Worm (Caenorhabditis elegans) whole organism, midembryonic: Measurements from ENCODE around the gene ZK637.14.

Experiments
- T22C8.4 ChIP-seq: fragments of 200-800 bp; sonication (Bioruptor generic); IDR thresholded peaks from 2 replicates; pipeline ENCODE4 v1.3.6; 2022; ENCODE audit warnings: missing genetic modification characterization, missing compliant biosample characterization
- cog-1 ChIP-seq: sonication (generic microtip); optimal IDR thresholded peaks from 2 replicates; lab custom pipeline; 2016; ENCODE audit warnings: missing genetic modification characterization, missing compliant biosample characterization
- flt-1 ChIP-seq: fragments of 200-800 bp; sonication (Bioruptor generic); IDR thresholded peaks from 2 replicates; pipeline ENCODE4 v1.3.6; 2022; ENCODE audit warnings: missing genetic modification characterization, missing compliant biosample characterization
- klf-2 ChIP-seq: fragments of 200-800 bp; sonication (Bioruptor generic); conservative IDR thresholded peaks from 2 replicates; pipeline ENCODE4 v1.3.6; 2022; ENCODE audit warnings: missing genetic modification reagents, missing genetic modification characterization, missing compliant biosample characterization
- med-1 ChIP-seq: sonication (generic microtip); optimal IDR thresholded peaks from 2 replicates; lab custom pipeline; 2017; ENCODE audit warnings: missing genetic modification characterization, mild to moderate bottlenecking, missing compliant biosample characterization, antibody characterized with exemption, missing genetic modification reagents; ENCODE audit not compliant: insufficient read depth
- ref-1 ChIP-seq: fragments of 200-800 bp; sonication (Bioruptor generic); conservative IDR thresholded peaks from 2 replicates; pipeline ENCODE4 v1.3.6; 2022; ENCODE audit warnings: missing genetic modification reagents, missing genetic modification characterization, missing compliant biosample characterization
- tab-1 ChIP-seq: fragments of 200-800 bp; sonication (Bioruptor generic); IDR thresholded peaks from 2 replicates; pipeline ENCODE4 v1.3.6; 2022; ENCODE audit warnings: missing genetic modification characterization, missing compliant biosample characterization
- ztf-23 ChIP-seq: fragments of 200-800 bp; sonication (Bioruptor generic); IDR thresholded peaks from 2 replicates; pipeline ENCODE4 v1.3.6; 2022; ENCODE audit warnings: missing genetic modification reagents, missing genetic modification characterization, missing compliant biosample characterization
- ztf-29 ChIP-seq: fragments of 200-800 bp; sonication (Bioruptor generic); IDR thresholded peaks from 2 replicates; pipeline ENCODE4 v1.3.6; 2022; ENCODE audit warnings: missing genetic modification reagents, missing genetic modification characterization, missing compliant biosample characterization

ce11 chrIII:8894782-8895181, 5.8 kb upstream of the ZK637.14 start, which contains the start of gene asna-1:
- TF ChIP-seq ztf-23 (GFP tag; lab: Robert Waterston, UW), result no peak
- no peak for TF ChIP-seq tab-1
- no peak for TF ChIP-seq klf-2 (GFP tag; lab: Robert Waterston, UW)
- no peak for TF ChIP-seq cog-1 (tag; lab: Kevin White, UChicago)
- no peak for TF ChIP-seq flt-1 (GFP tag; lab: Robert Waterston, UW)
- TF ChIP-seq T22C8.4 (GFP tag; lab: Robert Waterston, UW), result no peak
- TF ChIP-seq ztf-29 (GFP tag; lab: Robert Waterston, UW), result no peak
- no peak for TF ChIP-seq ref-1 (GFP tag; lab: Robert Waterston, UW)
- TF ChIP-seq med-1 (GFP tag; lab: Kevin White, UChicago), result no peak
